Fruit fly (Drosophila melanogaster) whole organism, embryonic: ENCODE measurements around the gene CG4133.
A peak's percentile ranks its signal among the peaks of the same experiment; 100 is the strongest.

ENCODE experiments used
- ATbp ChIP-seq: fragments of 200-800 bp; sonication (Bioruptor generic); optimal IDR thresholded peaks from 2 replicates; lab custom pipeline; 2017; ENCODE audit warnings: missing biosample characterization, mild to moderate bottlenecking, missing genetic modification characterization, missing genetic modification reagents
- Abd-B ChIP-seq: fragments of 200-800 bp; sonication (Bioruptor generic); optimal IDR thresholded peaks from 2 replicates; lab custom pipeline; 2018; ENCODE audit warnings: missing biosample characterization, mild to moderate bottlenecking, missing genetic modification characterization, moderate library complexity
- Aef1 ChIP-seq: fragments of 200-800 bp; sonication (Bioruptor generic); IDR thresholded peaks from 3 replicates; pipeline ENCODE4 v1.3.6; 2022; ENCODE audit warnings: missing biosample characterization, missing genetic modification characterization
- B-H1 ChIP-seq: fragments of 200-800 bp; sonication (Bioruptor generic); IDR thresholded peaks from 3 replicates; pipeline ENCODE4 v1.3.6; 2022; ENCODE audit warnings: missing biosample characterization, missing genetic modification characterization
- BEAF-32 ChIP-seq: fragments of 200-800 bp; sonication (Bioruptor generic); optimal IDR thresholded peaks from 3 replicates; lab custom pipeline; 2017; ENCODE audit warnings: missing biosample characterization, missing genetic modification characterization, mild to moderate bottlenecking, moderate library complexity, missing genetic modification reagents
- C15 ChIP-seq: fragments of 200-800 bp; sonication (Bioruptor generic); IDR thresholded peaks from 3 replicates; pipeline ENCODE4 v1.3.6; 2022; ENCODE audit warnings: missing biosample characterization, missing genetic modification characterization
- CG11093 ChIP-seq: fragments of 200-800 bp; sonication (Bioruptor generic); IDR thresholded peaks from 3 replicates; pipeline ENCODE4 v1.3.6; 2022; ENCODE audit warnings: missing biosample characterization, missing genetic modification characterization
- CG11504 ChIP-seq: fragments of 200-800 bp; sonication (Bioruptor generic); optimal IDR thresholded peaks from 3 replicates; lab custom pipeline; 2019; ENCODE audit warnings: missing biosample characterization, mild to moderate bottlenecking, missing genetic modification characterization, moderate library complexity
- CG12219 ChIP-seq: fragments of 200-800 bp; sonication (Bioruptor generic); optimal IDR thresholded peaks from 3 replicates; lab custom pipeline; 2018; ENCODE audit warnings: missing biosample characterization, mild to moderate bottlenecking, missing genetic modification characterization
- CG14860 ChIP-seq: fragments of 200-800 bp; sonication (Bioruptor generic); IDR thresholded peaks from 3 replicates; pipeline ENCODE4 v1.3.6; 2022; ENCODE audit warnings: missing biosample characterization, missing genetic modification characterization; ENCODE audit not compliant: partially characterized antibody
- CG17385 ChIP-seq: fragments of 200-800 bp; sonication (Bioruptor generic); optimal IDR thresholded peaks from 3 replicates; lab custom pipeline; 2018; ENCODE audit warnings: missing biosample characterization, mild to moderate bottlenecking, missing genetic modification characterization
- CG18476 ChIP-seq: fragments of 200-800 bp; sonication (Bioruptor generic); optimal IDR thresholded peaks from 2 replicates; lab custom pipeline; 2016; ENCODE audit warnings: missing biosample characterization, mild to moderate bottlenecking, missing genetic modification characterization
- CG30403 ChIP-seq: fragments of 200-800 bp; sonication (Bioruptor generic); optimal IDR thresholded peaks from 3 replicates; lab custom pipeline; 2016; ENCODE audit warnings: missing biosample characterization, missing genetic modification characterization
- CG3163 ChIP-seq: fragments of 200-800 bp; sonication (Bioruptor generic); optimal IDR thresholded peaks from 3 replicates; lab custom pipeline; 2016; ENCODE audit warnings: missing biosample characterization, missing genetic modification characterization
- CG33213 ChIP-seq: fragments of 200-800 bp; sonication (Bioruptor generic); optimal IDR thresholded peaks from 3 replicates; lab custom pipeline; 2016; ENCODE audit warnings: missing biosample characterization, missing genetic modification characterization
- CG5953 ChIP-seq: fragments of 200-800 bp; sonication (Bioruptor generic); IDR thresholded peaks from 2 replicates; pipeline ENCODE4 v1.3.6; 2022; ENCODE audit warnings: missing biosample characterization, missing genetic modification characterization
- CG8359 ChIP-seq: fragments of 200-800 bp; sonication (Bioruptor generic); optimal IDR thresholded peaks from 2 replicates; lab custom pipeline; 2017; ENCODE audit warnings: missing biosample characterization, mild to moderate bottlenecking, missing genetic modification characterization, borderline replicate concordance
- CG9215 ChIP-seq: fragments of 200-800 bp; sonication (Bioruptor generic); IDR thresholded peaks from 2 replicates; pipeline ENCODE4 v1.3.6; 2022; ENCODE audit warnings: missing biosample characterization, missing genetic modification characterization
- CHES-1-like ChIP-seq: fragments of 200-800 bp; sonication (Bioruptor generic); optimal IDR thresholded peaks from 2 replicates; lab custom pipeline; 2016; ENCODE audit warnings: missing biosample characterization, missing genetic modification characterization
- Chrac-16 ChIP-seq: fragments of 200-800 bp; sonication (Bioruptor generic); optimal IDR thresholded peaks from 3 replicates; lab custom pipeline; 2016; ENCODE audit warnings: missing biosample characterization, missing genetic modification characterization
- ERR ChIP-seq: fragments of 200-800 bp; sonication (Bioruptor generic); optimal IDR thresholded peaks from 2 replicates; lab custom pipeline; 2016; ENCODE audit warnings: missing biosample characterization, missing genetic modification characterization
- Eip74EF ChIP-seq, 2 experiments: fragments of 200-800 bp in 1 of 2; fragments of >200 bp in 1 of 2; sonication (Bioruptor generic) in 1 of 2; optimal IDR thresholded peaks; 2 replicates each; lab custom pipeline; 2017 to 2019; ENCODE audit warnings: missing biosample characterization in 2 of 2, missing genetic modification characterization in 2 of 2, mild to moderate bottlenecking in 1 of 2, moderate library complexity in 1 of 2
- Fer1 ChIP-seq: fragments of 200-800 bp; sonication (Bioruptor generic); optimal IDR thresholded peaks from 2 replicates; lab custom pipeline; 2017; ENCODE audit warnings: missing biosample characterization, mild to moderate bottlenecking, missing genetic modification characterization
- Fer3 ChIP-seq: fragments of 200-800 bp; sonication (Bioruptor generic); optimal IDR thresholded peaks from 2 replicates; lab custom pipeline; 2018; ENCODE audit warnings: missing biosample characterization, mild to moderate bottlenecking, missing genetic modification characterization, moderate library complexity
- Lpt ChIP-seq: fragments of >200 bp; optimal IDR thresholded peaks from 2 replicates; lab custom pipeline; 2018; ENCODE audit warnings: missing biosample characterization, missing genetic modification characterization
- Oaz ChIP-seq: fragments of 200-800 bp; sonication (Bioruptor generic); IDR thresholded peaks from 2 replicates; pipeline ENCODE4 v1.3.6; 2022; ENCODE audit warnings: missing biosample characterization, missing genetic modification characterization
- Optix ChIP-seq: fragments of 200-800 bp; sonication (Bioruptor generic); IDR thresholded peaks from 3 replicates; pipeline ENCODE4 v1.3.6; 2022; ENCODE audit warnings: missing biosample characterization, missing genetic modification characterization
- Six4 ChIP-seq: fragments of 200-800 bp; sonication (Bioruptor generic); optimal IDR thresholded peaks from 2 replicates; lab custom pipeline; 2016; ENCODE audit warnings: missing biosample characterization, missing genetic modification characterization
- aop ChIP-seq: fragments of 200-800 bp; sonication (Bioruptor generic); IDR thresholded peaks from 2 replicates; pipeline ENCODE4 v1.3.6; 2022; ENCODE audit warnings: missing biosample characterization, missing genetic modification characterization
- ap ChIP-seq: fragments of 200-800 bp; sonication (Bioruptor generic); IDR thresholded peaks from 2 replicates; pipeline ENCODE4 v1.3.6; 2022; ENCODE audit warnings: missing biosample characterization, missing genetic modification characterization
- bcd ChIP-seq: fragments of 200-800 bp; sonication (Bioruptor generic); optimal IDR thresholded peaks from 2 replicates; lab custom pipeline; 2017; ENCODE audit warnings: missing biosample characterization, mild to moderate bottlenecking, missing genetic modification characterization
- chinmo ChIP-seq: fragments of 200-800 bp; sonication (Bioruptor generic); IDR thresholded peaks from 4 replicates; pipeline ENCODE4 v1.3.6; 2022; ENCODE audit warnings: missing biosample characterization, missing genetic modification characterization; ENCODE audit not compliant: partially characterized antibody
- gcm ChIP-seq: fragments of 200-800 bp; sonication (Bioruptor generic); optimal IDR thresholded peaks from 2 replicates; lab custom pipeline; 2019; ENCODE audit warnings: missing biosample characterization, mild to moderate bottlenecking, missing genetic modification characterization, moderate library complexity
- gcm2 ChIP-seq: fragments of 200-800 bp; sonication (Bioruptor generic); optimal IDR thresholded peaks from 2 replicates; lab custom pipeline; 2016; ENCODE audit warnings: missing biosample characterization, missing genetic modification characterization
- gem ChIP-seq: fragments of 200-800 bp; sonication (Bioruptor generic); optimal IDR thresholded peaks from 2 replicates; lab custom pipeline; 2019; ENCODE audit warnings: missing biosample characterization, mild to moderate bottlenecking, missing genetic modification characterization, moderate library complexity
- lov ChIP-seq, 2 experiments: fragments of 200-800 bp in 1 of 2; fragments of >200 bp in 1 of 2; sonication (Bioruptor generic) in 1 of 2; IDR thresholded peaks in 1 of 2; optimal IDR thresholded peaks in 1 of 2; 2 replicates in 1 of 2; 3 replicates in 1 of 2; pipeline versions ENCODE4 v1.3.6 to Lab custom; 2017 to 2022; ENCODE audit warnings: missing biosample characterization in 1 of 2, missing genetic modification characterization in 1 of 2
- oc ChIP-seq: fragments of 200-800 bp; sonication (Bioruptor generic); optimal IDR thresholded peaks from 2 replicates; lab custom pipeline; 2018; ENCODE audit warnings: missing biosample characterization, mild to moderate bottlenecking, missing genetic modification characterization, moderate library complexity
- odd ChIP-seq: fragments of 200-800 bp; sonication (Bioruptor generic); optimal IDR thresholded peaks from 2 replicates; lab custom pipeline; 2017; ENCODE audit warnings: missing biosample characterization, mild to moderate bottlenecking, missing genetic modification characterization
- scrt ChIP-seq: fragments of 200-800 bp; sonication (Bioruptor generic); optimal IDR thresholded peaks from 2 replicates; lab custom pipeline; 2018; ENCODE audit warnings: missing biosample characterization, mild to moderate bottlenecking, missing genetic modification characterization, moderate library complexity
- sd ChIP-seq: fragments of 200-800 bp; sonication (Bioruptor generic); optimal IDR thresholded peaks from 3 replicates; lab custom pipeline; 2018; ENCODE audit warnings: missing biosample characterization, mild to moderate bottlenecking, missing genetic modification characterization, moderate library complexity
- sens ChIP-seq: fragments of 200-800 bp; sonication (Bioruptor generic); peaks from one replicate; lab custom pipeline; 2016; ENCODE audit warnings: missing biosample characterization, missing genetic modification characterization
- stwl ChIP-seq: fragments of 200-800 bp; sonication (Bioruptor generic); optimal IDR thresholded peaks from 3 replicates; lab custom pipeline; 2018; ENCODE audit warnings: missing biosample characterization, mild to moderate bottlenecking, missing genetic modification characterization, moderate library complexity
- tap ChIP-seq: fragments of 200-800 bp; optimal IDR thresholded peaks from 3 replicates; lab custom pipeline; 2019; ENCODE audit warnings: missing biosample characterization, mild to moderate bottlenecking, missing genetic modification characterization, moderate library complexity
- trem ChIP-seq: fragments of 200-800 bp; optimal IDR thresholded peaks from 3 replicates; lab custom pipeline; 2019; ENCODE audit warnings: missing biosample characterization, mild to moderate bottlenecking, missing genetic modification characterization, moderate library complexity
- trh ChIP-seq: fragments of 200-800 bp; sonication (Bioruptor generic); optimal IDR thresholded peaks from 2 replicates; lab custom pipeline; 2016; ENCODE audit warnings: missing biosample characterization, missing genetic modification characterization
- unc-4 ChIP-seq: fragments of 200-800 bp; sonication (Bioruptor generic); IDR thresholded peaks from 2 replicates; pipeline ENCODE4 v1.3.6; 2022; ENCODE audit warnings: missing biosample characterization, missing genetic modification characterization; ENCODE audit not compliant: partially characterized antibody
- wor ChIP-seq: fragments of 200-800 bp; sonication (Bioruptor generic); IDR thresholded peaks from 2 replicates; pipeline ENCODE4 v1.3.6; 2022; ENCODE audit warnings: missing biosample characterization, missing genetic modification characterization
- zf30C ChIP-seq: fragments of 200-800 bp; sonication (Bioruptor generic); optimal IDR thresholded peaks from 3 replicates; lab custom pipeline; 2018; ENCODE audit warnings: missing biosample characterization, mild to moderate bottlenecking, missing genetic modification characterization
- zfh2 ChIP-seq: fragments of 200-800 bp; sonication (Bioruptor generic); optimal IDR thresholded peaks from 2 replicates; lab custom pipeline; 2016; ENCODE audit warnings: missing biosample characterization, missing genetic modification characterization

CG4133 gene

dm6 chr2L:497657-498473, 42.5 kb downstream of the CG4133 start (continued):
- TF ChIP-seq ATbp (GFP tag; lab: Kevin White, UChicago), result peak; percentile 23
- TF ChIP-seq scrt (GFP tag; lab: Kevin White, UChicago), result no peak
- no peak for TF ChIP-seq CG18476 (GFP tag; lab: Kevin White, UChicago)
- TF ChIP-seq CG11093, result no peak
- no peak for TF ChIP-seq ap (GFP tag; lab: Robert Waterston, UW)
- TF ChIP-seq CG30403, result peak; percentile 11
- no peak for TF ChIP-seq ERR (GFP tag; lab: Kevin White, UChicago)
- no peak for TF ChIP-seq wor (GFP tag; lab: Robert Waterston, UW)
- TF ChIP-seq CG9215 (GFP tag; lab: Robert Waterston, UW), result no peak
- no peak for TF ChIP-seq CG17385 (GFP tag; lab: Kevin White, UChicago)
- TF ChIP-seq bcd (GFP tag; lab: Kevin White, UChicago), result peak; percentile 1
- no peak for TF ChIP-seq Chrac-16 (GFP tag; lab: Kevin White, UChicago)
- TF ChIP-seq gcm (GFP tag; lab: Kevin White, UChicago), result no peak
- TF ChIP-seq trem, result no peak
- no peak for TF ChIP-seq B-H1 (GFP tag; lab: Robert Waterston, UW)
- TF ChIP-seq sens (GFP tag; lab: Kevin White, UChicago), result peak; percentile 77
- no peak for TF ChIP-seq C15 (GFP tag; lab: Robert Waterston, UW)
- no peak for TF ChIP-seq Abd-B
- TF ChIP-seq odd (GFP tag; lab: Kevin White, UChicago), result no peak
- TF ChIP-seq trh (GFP tag; lab: Kevin White, UChicago), result no peak
- no peak for TF ChIP-seq CG3163 (GFP tag; lab: Kevin White, UChicago)
- peak; percentile 13 for TF ChIP-seq gem (tag; lab: Kevin White, UChicago)
- TF ChIP-seq chinmo, result 0 out of 4 replicates have a peak, but pooled peaks have one; percentile 42
- TF ChIP-seq Lpt (GFP tag; lab: Kevin White, UChicago), result no peak
- peak; percentile 48 for TF ChIP-seq sd (tag; lab: Kevin White, UChicago)
- TF ChIP-seq unc-4 (GFP tag; lab: Robert Waterston, UW), result no peak
- no peak for TF ChIP-seq CG12219 (GFP tag; lab: Kevin White, UChicago)
- TF ChIP-seq lov (optimal IDR thresholded peaks at IDR 0.05; lab: Kevin White, UChicago), result no peak
- no peak for TF ChIP-seq lov (GFP tag; IDR thresholded peaks at IDR 0.05; lab: Robert Waterston, UW)
- no peak for TF ChIP-seq CHES-1-like (GFP tag; lab: Kevin White, UChicago)
- peak; percentile 31 for TF ChIP-seq zf30C (GFP tag; lab: Kevin White, UChicago)
- TF ChIP-seq Eip74EF (GFP tag; optimal IDR thresholded peaks at IDR 0.05; lab: Kevin White, UChicago), result no peak
- no peak for TF ChIP-seq gcm2 (GFP tag; lab: Kevin White, UChicago)
- TF ChIP-seq Six4 (GFP tag; lab: Kevin White, UChicago), result no peak
- TF ChIP-seq aop, result no peak
- TF ChIP-seq oc (tag; lab: Kevin White, UChicago), result no peak
- TF ChIP-seq zfh2, result no peak
- TF ChIP-seq CG8359 (GFP tag; lab: Kevin White, UChicago), result no peak
- 0 out of 3 replicates have a peak, but pooled peaks have one; percentile 23 for TF ChIP-seq Optix (GFP tag; lab: Robert Waterston, UW)
- peak; percentile 68 for TF ChIP-seq stwl (tag; lab: Kevin White, UChicago)
- TF ChIP-seq Fer3 (tag; lab: Kevin White, UChicago), result no peak
- TF ChIP-seq Aef1 (GFP tag; lab: Robert Waterston, UW), result no peak
- no peak for TF ChIP-seq Oaz
- TF ChIP-seq tap, result no peak
- no peak for TF ChIP-seq CG11504
- no peak for TF ChIP-seq Fer1
- TF ChIP-seq BEAF-32, result no peak
- no peak for TF ChIP-seq CG33213 (GFP tag; lab: Kevin White, UChicago)
- TF ChIP-seq CG5953 (GFP tag; lab: Robert Waterston, UW), result no peak
- no peak for TF ChIP-seq CG14860
